Fruit fly (Drosophila melanogaster): ENCODE measurements around the gene crn.

dm6 chrX:2270557-2270930 lies 20.8 kb upstream of the crn start, which contains the start of gene CG2924:
- TF ChIP-seq HmgZ (tag; optimal IDR thresholded peaks at IDR 0.05): peak; percentile 93
- peak; percentile 95 for TF ChIP-seq CG9932 (GFP tag; IDR thresholded peaks at IDR 0.05)
- TF ChIP-seq CG18262 (tag; optimal IDR thresholded peaks at IDR 0.05): no peak
- no peak for TF ChIP-seq B-H1 (GFP tag; IDR thresholded peaks at IDR 0.05)
- no peak for TF ChIP-seq Ravus (GFP tag; IDR thresholded peaks at IDR 0.05)
- no peak for TF ChIP-seq Dfd (GFP tag; optimal IDR thresholded peaks at IDR 0.05)
- no peak for TF ChIP-seq cato (GFP tag; optimal IDR thresholded peaks at IDR 0.05; ENCODE audit: borderline replicate concordance)
- no peak for TF ChIP-seq Awh (GFP tag; IDR thresholded peaks at IDR 0.05)
